Fruit fly (Drosophila melanogaster) whole organism, embryonic: ENCODE measurements around the gene Pink1.

Experiments
- Adf1 ChIP-seq: fragments of 200-800 bp; sonication (Bioruptor generic); IDR thresholded peaks from 2 replicates; pipeline ENCODE4 v1.3.6; 2022; ENCODE audit warnings: missing biosample characterization, missing genetic modification characterization
- Aef1 ChIP-seq: fragments of 200-800 bp; sonication (Bioruptor generic); IDR thresholded peaks from 3 replicates; pipeline ENCODE4 v1.3.6; 2022; ENCODE audit warnings: missing biosample characterization, missing genetic modification characterization
- CG1024 ChIP-seq: fragments of 200-800 bp; sonication (Bioruptor generic); IDR thresholded peaks from 2 replicates; pipeline ENCODE4 v1.3.6; 2022; ENCODE audit warnings: missing biosample characterization, missing genetic modification characterization
- CG10654 ChIP-seq: fragments of 200-800 bp; sonication (Bioruptor generic); optimal IDR thresholded peaks from 2 replicates; lab custom pipeline; 2016; ENCODE audit warnings: missing biosample characterization, missing genetic modification characterization
- CG11456 ChIP-seq: fragments of 200-800 bp; sonication (Bioruptor generic); IDR thresholded peaks from 3 replicates; pipeline ENCODE4 v1.3.6; 2022; ENCODE audit warnings: missing biosample characterization, missing genetic modification characterization
- CG13296 ChIP-seq: fragments of 200-800 bp; sonication (Bioruptor generic); optimal IDR thresholded peaks from 3 replicates; lab custom pipeline; 2018; ENCODE audit warnings: missing biosample characterization, mild to moderate bottlenecking, missing genetic modification characterization
- CG1529 ChIP-seq: fragments of 200-800 bp; sonication (Bioruptor generic); optimal IDR thresholded peaks from 3 replicates; lab custom pipeline; 2018; ENCODE audit warnings: missing biosample characterization, missing genetic modification characterization
- CG17612 ChIP-seq: fragments of 200-800 bp; sonication (Bioruptor generic); IDR thresholded peaks from 2 replicates; pipeline ENCODE4 v1.3.6; 2022; ENCODE audit warnings: missing biosample characterization, missing genetic modification characterization
- CG1792 ChIP-seq: fragments of 200-800 bp; sonication (Bioruptor generic); optimal IDR thresholded peaks from 2 replicates; lab custom pipeline; 2016; ENCODE audit warnings: missing biosample characterization, missing genetic modification characterization
- CG18011 ChIP-seq: fragments of 200-800 bp; sonication (Bioruptor generic); optimal IDR thresholded peaks from 2 replicates; lab custom pipeline; 2017; ENCODE audit warnings: missing biosample characterization, missing genetic modification characterization, mild to moderate bottlenecking, moderate library complexity, missing genotype
- CG2875 ChIP-seq: fragments of 200-800 bp; sonication (Bioruptor generic); optimal IDR thresholded peaks from 2 replicates; lab custom pipeline; 2017; ENCODE audit warnings: missing biosample characterization, mild to moderate bottlenecking, missing genetic modification characterization, missing genetic modification reagents
- CG3065 ChIP-seq: fragments of 200-800 bp; sonication (Bioruptor generic); optimal IDR thresholded peaks from 2 replicates; lab custom pipeline; 2016; ENCODE audit warnings: missing biosample characterization, missing genetic modification characterization
- CG34422 ChIP-seq: fragments of 200-800 bp; sonication (Bioruptor generic); IDR thresholded peaks from 3 replicates; pipeline ENCODE4 v1.3.6; 2022; ENCODE audit warnings: missing biosample characterization, missing genetic modification characterization
- CG4404 ChIP-seq: fragments of 200-800 bp; sonication (Bioruptor generic); IDR thresholded peaks from 2 replicates; pipeline ENCODE4 v1.3.6; 2022; ENCODE audit warnings: missing biosample characterization, missing genetic modification characterization
- CG6254 ChIP-seq: fragments of 200-800 bp; sonication (Bioruptor generic); optimal IDR thresholded peaks from 3 replicates; lab custom pipeline; 2017; ENCODE audit warnings: mild to moderate bottlenecking, missing biosample characterization, missing genetic modification reagents, missing genetic modification characterization
- CG6272 ChIP-seq: fragments of 200-800 bp; sonication (Bioruptor generic); IDR thresholded peaks from 2 replicates; pipeline ENCODE4 v1.3.6; 2022; ENCODE audit warnings: missing biosample characterization, missing genetic modification characterization
- CG7271 ChIP-seq: fragments of 200-800 bp; sonication (Bioruptor generic); optimal IDR thresholded peaks from 2 replicates; lab custom pipeline; 2018; ENCODE audit warnings: missing biosample characterization, mild to moderate bottlenecking, missing genetic modification characterization, moderate library complexity
- CG9215 ChIP-seq: fragments of 200-800 bp; sonication (Bioruptor generic); IDR thresholded peaks from 2 replicates; pipeline ENCODE4 v1.3.6; 2022; ENCODE audit warnings: missing biosample characterization, missing genetic modification characterization
- Dref ChIP-seq: fragments of 200-800 bp; sonication (Bioruptor generic); IDR thresholded peaks from 2 replicates; pipeline ENCODE4 v1.3.6; 2022; ENCODE audit warnings: missing biosample characterization, missing genetic modification characterization
- E2f2 ChIP-seq: fragments of 200-800 bp; sonication (Bioruptor generic); IDR thresholded peaks from 2 replicates; pipeline ENCODE4 v1.3.6; 2022; ENCODE audit warnings: missing biosample characterization, missing genetic modification characterization
- Ets65A ChIP-seq: fragments of 200-800 bp; sonication (Bioruptor generic); peaks from one replicate; lab custom pipeline; 2016; ENCODE audit warnings: missing biosample characterization, missing genetic modification characterization
- Gsc ChIP-seq: fragments of 200-800 bp; sonication (Bioruptor generic); IDR thresholded peaks from 2 replicates; pipeline ENCODE4 v1.3.6; 2022; ENCODE audit warnings: missing biosample characterization, missing genetic modification characterization
- H2.0 ChIP-seq: fragments of 200-800 bp; sonication (Bioruptor generic); IDR thresholded peaks from 2 replicates; pipeline ENCODE4 v1.3.6; 2022; ENCODE audit warnings: missing biosample characterization, missing genetic modification characterization
- Hand ChIP-seq: fragments of 200-800 bp; sonication (Bioruptor generic); optimal IDR thresholded peaks from 2 replicates; lab custom pipeline; 2017; ENCODE audit warnings: mild to moderate bottlenecking, missing biosample characterization, missing genetic modification reagents, missing genetic modification characterization
- HmgZ ChIP-seq: fragments of 200-800 bp; sonication (Bioruptor generic); optimal IDR thresholded peaks from 2 replicates; lab custom pipeline; 2018; ENCODE audit warnings: missing biosample characterization, mild to moderate bottlenecking, missing genetic modification characterization
- Hmx ChIP-seq: fragments of 200-800 bp; sonication (Bioruptor generic); optimal IDR thresholded peaks from 2 replicates; lab custom pipeline; 2016; ENCODE audit warnings: missing biosample characterization, missing genetic modification characterization
- Lhr ChIP-seq: fragments of 200-800 bp; sonication (Bioruptor generic); optimal IDR thresholded peaks from 3 replicates; lab custom pipeline; 2017; ENCODE audit warnings: mild to moderate bottlenecking, missing biosample characterization, missing genetic modification reagents, missing genetic modification characterization
- NC2β ChIP-seq: fragments of 200-800 bp; sonication (Bioruptor generic); optimal IDR thresholded peaks from 2 replicates; lab custom pipeline; 2016; ENCODE audit warnings: missing biosample characterization, missing genetic modification characterization
- NFAT ChIP-seq: fragments of 200-800 bp; sonication (Bioruptor generic); IDR thresholded peaks from 2 replicates; pipeline ENCODE4 v1.3.6; 2022; ENCODE audit warnings: missing biosample characterization, missing genetic modification characterization
- Nf-YC ChIP-seq: fragments of 200-800 bp; optimal IDR thresholded peaks from 3 replicates; lab custom pipeline; 2019; ENCODE audit warnings: missing biosample characterization, mild to moderate bottlenecking, missing genetic modification characterization, moderate library complexity
- Optix ChIP-seq: fragments of 200-800 bp; sonication (Bioruptor generic); IDR thresholded peaks from 3 replicates; pipeline ENCODE4 v1.3.6; 2022; ENCODE audit warnings: missing biosample characterization, missing genetic modification characterization
- Sox102F ChIP-seq: fragments of 200-800 bp; sonication (Bioruptor generic); optimal IDR thresholded peaks from 2 replicates; lab custom pipeline; 2018; ENCODE audit warnings: missing biosample characterization, mild to moderate bottlenecking, missing genetic modification characterization, moderate library complexity
- TFAM ChIP-seq: fragments of 200-800 bp; sonication (Bioruptor generic); optimal IDR thresholded peaks from 2 replicates; lab custom pipeline; 2017; ENCODE audit warnings: missing biosample characterization, missing genetic modification characterization, inconsistent platforms
- ara ChIP-seq: fragments of 200-800 bp; sonication (Bioruptor generic); IDR thresholded peaks from 2 replicates; pipeline ENCODE4 v1.3.6; 2022; ENCODE audit warnings: missing biosample characterization, missing genetic modification characterization
- bab2 ChIP-seq: fragments of 200-800 bp; sonication (Bioruptor generic); optimal IDR thresholded peaks from 2 replicates; lab custom pipeline; 2016; ENCODE audit warnings: missing biosample characterization, missing genetic modification characterization
- bowl ChIP-seq: fragments of 200-800 bp; sonication (Bioruptor generic); IDR thresholded peaks from 2 replicates; pipeline ENCODE4 v1.3.6; 2022; ENCODE audit warnings: missing biosample characterization, missing genetic modification characterization
- caup ChIP-seq: fragments of 200-800 bp; sonication (Bioruptor generic); optimal IDR thresholded peaks from 3 replicates; lab custom pipeline; 2017; ENCODE audit warnings: missing biosample characterization, mild to moderate bottlenecking, missing genetic modification characterization, moderate library complexity; ENCODE audit not compliant: severe bottlenecking
- cg ChIP-seq: fragments of 200-800 bp; sonication (Bioruptor generic); optimal IDR thresholded peaks from 3 replicates; lab custom pipeline; 2019; ENCODE audit warnings: missing biosample characterization, mild to moderate bottlenecking, missing genetic modification characterization, moderate library complexity
- dan ChIP-seq: fragments of 200-800 bp; sonication (Bioruptor generic); IDR thresholded peaks from 2 replicates; pipeline ENCODE4 v1.3.6; 2022; ENCODE audit warnings: missing biosample characterization, missing genetic modification characterization
- dm ChIP-seq: fragments of 200-800 bp; sonication (Bioruptor generic); optimal IDR thresholded peaks from 3 replicates; lab custom pipeline; 2016; ENCODE audit warnings: missing biosample characterization, missing genetic modification characterization
- dysf ChIP-seq: fragments of 200-800 bp; sonication (Bioruptor generic); IDR thresholded peaks from 3 replicates; pipeline ENCODE4 v1.3.6; 2022; ENCODE audit warnings: missing biosample characterization, missing genetic modification characterization
- ftz-f1 ChIP-seq: fragments of 200-800 bp; sonication (Bioruptor generic); optimal IDR thresholded peaks from 2 replicates; lab custom pipeline; 2016; ENCODE audit warnings: missing biosample characterization, missing genetic modification characterization
- gro ChIP-seq: fragments of 200-800 bp; sonication (Bioruptor generic); optimal IDR thresholded peaks from 2 replicates; lab custom pipeline; 2016; ENCODE audit warnings: missing biosample characterization, missing genetic modification characterization
- gt ChIP-seq: fragments of 200-800 bp; sonication (Bioruptor generic); IDR thresholded peaks from 2 replicates; pipeline ENCODE4 v1.3.6; 2022; ENCODE audit warnings: missing biosample characterization, missing genetic modification characterization
- onecut ChIP-seq: fragments of 200-800 bp; sonication (Bioruptor generic); IDR thresholded peaks from 2 replicates; pipeline ENCODE4 v1.3.6; 2022; ENCODE audit warnings: missing biosample characterization, missing genetic modification characterization
- pros ChIP-seq: fragments of 200-800 bp; sonication (Bioruptor generic); optimal IDR thresholded peaks from 3 replicates; lab custom pipeline; 2019; ENCODE audit warnings: missing biosample characterization, mild to moderate bottlenecking, missing genetic modification characterization, moderate library complexity
- ro ChIP-seq: fragments of 200-800 bp; sonication (Bioruptor generic); IDR thresholded peaks from 2 replicates; pipeline ENCODE4 v1.3.6; 2022; ENCODE audit warnings: missing biosample characterization, missing genetic modification characterization
- sima ChIP-seq: fragments of 200-800 bp; sonication (Bioruptor generic); optimal IDR thresholded peaks from 2 replicates; lab custom pipeline; 2016; ENCODE audit warnings: missing biosample characterization, missing genetic modification characterization
- sisA ChIP-seq: fragments of 200-800 bp; sonication (Bioruptor generic); IDR thresholded peaks from 2 replicates; pipeline ENCODE4 v1.3.6; 2022; ENCODE audit warnings: missing biosample characterization, missing genetic modification characterization
- wdn ChIP-seq: fragments of 200-800 bp; sonication (Bioruptor generic); IDR thresholded peaks from 2 replicates; pipeline ENCODE4 v1.3.6; 2022; ENCODE audit warnings: missing biosample characterization, missing genetic modification characterization
- zen ChIP-seq: fragments of 200-800 bp; sonication (Bioruptor generic); optimal IDR thresholded peaks from 3 replicates; lab custom pipeline; 2018; ENCODE audit warnings: missing biosample characterization, mild to moderate bottlenecking, missing genetic modification characterization, moderate library complexity

Gene Pink1

DNA sequence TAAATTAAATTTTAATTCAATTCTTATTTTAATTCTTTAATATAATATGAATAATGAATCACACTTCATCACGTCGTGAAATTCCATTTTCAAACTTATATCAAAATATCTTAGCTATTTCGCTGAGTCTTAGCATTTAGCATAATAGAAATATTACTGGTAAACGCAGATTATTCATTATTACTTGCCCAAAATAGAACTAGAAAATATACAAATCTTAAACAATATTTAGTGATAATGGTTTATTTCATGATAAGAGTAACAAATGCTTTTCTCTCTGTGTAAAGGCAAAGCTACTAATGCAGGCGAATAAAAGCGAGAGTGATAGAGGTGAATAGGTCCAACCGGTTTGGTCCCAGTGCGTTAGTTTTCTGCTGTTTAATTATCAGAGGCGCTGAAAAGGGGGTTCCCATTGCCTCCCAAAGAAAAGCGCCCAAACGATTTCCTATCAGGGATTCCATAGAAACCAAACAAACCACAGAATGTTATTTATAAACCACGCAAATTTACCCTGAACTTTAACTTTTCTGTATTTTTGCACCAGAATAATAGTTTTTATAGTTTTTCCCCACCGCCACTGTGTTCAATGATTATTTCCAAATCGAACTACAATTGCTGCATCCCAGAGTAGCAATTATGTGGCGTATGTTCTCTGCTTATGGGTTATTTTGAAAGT lies 20.6 kb upstream of the Pink1 start (continued):
- peak; percentile 49 for TF ChIP-seq sisA (GFP tag; lab: Robert Waterston, UW)
- TF ChIP-seq CG10654 (GFP tag; lab: Kevin White, UChicago), result peak; percentile 22
- TF ChIP-seq dysf, result peak; percentile 70
- no peak for TF ChIP-seq ro (GFP tag; lab: Robert Waterston, UW)
- no peak for TF ChIP-seq CG3065 (GFP tag; lab: Kevin White, UChicago)
- TF ChIP-seq CG9215, result peak; percentile 41; the same call in 1 of the 2 replicates
- no peak for TF ChIP-seq NC2β
- TF ChIP-seq TFAM (GFP tag; lab: Kevin White, UChicago), result no peak
- no peak for TF ChIP-seq Hand (GFP tag; lab: Kevin White, UChicago)
- peak; percentile 70 for TF ChIP-seq Ets65A (GFP tag; lab: Kevin White, UChicago)
- TF ChIP-seq wdn (GFP tag; lab: Robert Waterston, UW), result peak; percentile 36; the same call in 1 of the 2 replicates
- no peak for TF ChIP-seq gro
- peak; percentile 21 for TF ChIP-seq onecut (GFP tag; lab: Robert Waterston, UW)
- TF ChIP-seq CG13296, result peak; percentile 33
- no peak for TF ChIP-seq CG17612
- no peak for TF ChIP-seq CG6272 (GFP tag; lab: Robert Waterston, UW)
- TF ChIP-seq CG11456 (GFP tag; lab: Robert Waterston, UW), result 0 out of 3 replicates have a peak, but pooled peaks have one; percentile 42
- TF ChIP-seq cg (GFP tag; lab: Kevin White, UChicago), result no peak
- no peak for TF ChIP-seq gt (GFP tag; lab: Robert Waterston, UW)
- TF ChIP-seq zen (tag; lab: Kevin White, UChicago), result no peak
- no peak for TF ChIP-seq HmgZ (tag; lab: Kevin White, UChicago)
- TF ChIP-seq NFAT (GFP tag; lab: Robert Waterston, UW), result 0 out of 2 replicates have a peak, but pooled peaks have one; percentile 47
- TF ChIP-seq Gsc (GFP tag; lab: Robert Waterston, UW), result no peak
- TF ChIP-seq Lhr (GFP tag; lab: Kevin White, UChicago), result no peak
- no peak for TF ChIP-seq bowl (GFP tag; lab: Robert Waterston, UW)
- no peak for TF ChIP-seq CG1024 (GFP tag; lab: Robert Waterston, UW)
- TF ChIP-seq bab2 (GFP tag; lab: Kevin White, UChicago), result peak; percentile 0
- no peak for TF ChIP-seq ftz-f1 (GFP tag; lab: Kevin White, UChicago)
- TF ChIP-seq Optix (GFP tag; lab: Robert Waterston, UW), result peak; percentile 68; the same call in 2 of the 3 replicates
- TF ChIP-seq CG1529 (GFP tag; lab: Kevin White, UChicago), result no peak
- peak; percentile 37; the same call in 1 of the 3 replicates for TF ChIP-seq Aef1
- no peak for TF ChIP-seq Dref (GFP tag; lab: Robert Waterston, UW)
- no peak for TF ChIP-seq CG1792 (GFP tag; lab: Kevin White, UChicago)
- no peak for TF ChIP-seq CG7271 (tag; lab: Kevin White, UChicago)
- no peak for TF ChIP-seq CG18011 (GFP tag; lab: Kevin White, UChicago)
- peak; percentile 10 for TF ChIP-seq CG6254 (GFP tag; lab: Kevin White, UChicago)
- no peak for TF ChIP-seq Adf1 (GFP tag; lab: Robert Waterston, UW)
- no peak for TF ChIP-seq dan (GFP tag; lab: Robert Waterston, UW)
- peak; percentile 49; the same call in 1 of the 2 replicates for TF ChIP-seq H2.0 (GFP tag; lab: Robert Waterston, UW)
- TF ChIP-seq caup (GFP tag; lab: Kevin White, UChicago), result no peak
- TF ChIP-seq E2f2 (GFP tag; lab: Robert Waterston, UW), result no peak; the same call in 1 of the 2 replicates
- no peak for TF ChIP-seq ara (GFP tag; lab: Robert Waterston, UW)
- TF ChIP-seq Nf-YC (tag; lab: Kevin White, UChicago), result peak; percentile 20
- TF ChIP-seq Hmx (GFP tag; lab: Kevin White, UChicago), result no peak
- TF ChIP-seq dm (GFP tag; lab: Kevin White, UChicago), result peak; percentile 18
- TF ChIP-seq CG2875 (GFP tag; lab: Kevin White, UChicago), result no peak
- TF ChIP-seq sima (GFP tag; lab: Kevin White, UChicago), result no peak
- 0 out of 3 replicates have a peak, but pooled peaks have one; percentile 52 for TF ChIP-seq CG34422 (GFP tag; lab: Robert Waterston, UW)
- no peak for TF ChIP-seq pros
- 0 out of 2 replicates have a peak, but pooled peaks have one; percentile 19 for TF ChIP-seq CG4404 (GFP tag; lab: Robert Waterston, UW)
- TF ChIP-seq Sox102F (GFP tag; lab: Kevin White, UChicago), result peak; percentile 18
